Worm (Caenorhabditis elegans): ENCODE results near the gene E04F6.6.

DNA sequence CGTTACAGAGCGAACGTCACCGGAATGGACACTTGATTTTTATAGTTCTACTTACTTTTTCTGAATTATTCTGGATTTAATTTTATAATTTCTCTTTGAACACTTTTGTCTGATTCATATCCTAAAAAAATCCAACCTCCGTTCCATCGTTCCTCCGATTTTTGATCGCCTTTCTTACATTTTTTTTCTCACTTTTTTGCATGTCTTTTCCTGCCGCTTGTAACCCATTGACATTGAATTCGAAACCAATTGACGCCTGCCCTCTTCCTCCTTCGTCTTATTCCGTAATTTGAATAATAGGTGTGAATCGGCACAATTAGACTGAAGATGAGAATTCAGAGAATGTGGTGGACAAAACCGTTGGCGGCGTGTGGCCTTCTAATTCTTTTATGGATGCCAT is 46.2 kb upstream of the E04F6.6 start, which contains the start of gene skpo-3:
- TF ChIP-seq Y56A3A.18 (GFP tag; IDR thresholded peaks at IDR 0.05) (no peak), hsf-1 (GFP tag; IDR thresholded peaks at IDR 0.05) (no peak), dpl-1 (GFP tag; optimal IDR thresholded peaks at IDR 0.05) (no peak), ama-1 (optimal IDR thresholded peaks at IDR 0.05) (no peak), ama-1 (GFP tag; optimal IDR thresholded peaks at IDR 0.05) (no peak), mxl-1 (tag; optimal IDR thresholded peaks at IDR 0.05) (no peak), K12H6.12 (tag; optimal IDR thresholded peaks at IDR 0.05) (no peak), dox-1 (GFP tag; IDR thresholded peaks at IDR 0.05) (no peak), B0035.1 (tag; optimal IDR thresholded peaks at IDR 0.05) (no peak)
